Worm (Caenorhabditis elegans): Measurements from ENCODE around the gene kel-3.

kel-3 gene

ce11 chrIII:13503379-13503778, 38.8 kb downstream of the kel-3 start, which contains the start of gene T28A8.4:
T28A8.4 (plus strand) TSS chrIII:13503679.
- TF ChIP-seq B0310.2 (tag; optimal IDR thresholded peaks at IDR 0.05) = no peak
- TF ChIP-seq hmbx-1 (tag; optimal IDR thresholded peaks at IDR 0.05) = no peak
- no peak for TF ChIP-seq ets-7 (tag; optimal IDR thresholded peaks at IDR 0.05)
- TF ChIP-seq hmg-4 (GFP tag; optimal IDR thresholded peaks at IDR 0.05) = no peak
- no peak for TF ChIP-seq ama-1 (optimal IDR thresholded peaks at IDR 0.05)
- no peak for TF ChIP-seq tra-4 (tag; optimal IDR thresholded peaks at IDR 0.05)
- no peak for TF ChIP-seq tbx-37 (GFP tag; conservative IDR thresholded peaks at IDR 0.05)
- no peak for TF ChIP-seq ceh-13 (GFP tag; optimal IDR thresholded peaks at IDR 0.05)
- TF ChIP-seq aly-1 (tag; optimal IDR thresholded peaks at IDR 0.05) = no peak
- TF ChIP-seq F13C5.2 (tag; optimal IDR thresholded peaks at IDR 0.05) = no peak
- no peak for TF ChIP-seq tbx-11 (GFP tag; IDR thresholded peaks at IDR 0.05)
- no peak for TF ChIP-seq scrt-1 (GFP tag; IDR thresholded peaks at IDR 0.05)
- TF ChIP-seq flt-1 (GFP tag; IDR thresholded peaks at IDR 0.05) = no peak
- no peak for TF ChIP-seq ceh-36 (tag; optimal IDR thresholded peaks at IDR 0.05)
- TF ChIP-seq sea-1 (GFP tag; conservative IDR thresholded peaks at IDR 0.05) = no peak
- TF ChIP-seq pes-1 (GFP tag; IDR thresholded peaks at IDR 0.05) = no peak

ce11 chrIII:13505718-13506117, 41.1 kb downstream of the kel-3 start, which contains the start of gene T28A8.3:
T28A8.3 (plus strand) TSS chrIII:13506018.
- no peak for TF ChIP-seq hmg-4 (GFP tag; optimal IDR thresholded peaks at IDR 0.05)
- TF ChIP-seq sea-1 (GFP tag; conservative IDR thresholded peaks at IDR 0.05) = no peak
- no peak for TF ChIP-seq tra-4 (tag; optimal IDR thresholded peaks at IDR 0.05)
- TF ChIP-seq tbx-11 (GFP tag; IDR thresholded peaks at IDR 0.05) = no peak
- TF ChIP-seq scrt-1 (GFP tag; IDR thresholded peaks at IDR 0.05) = no peak
- TF ChIP-seq ama-1 (optimal IDR thresholded peaks at IDR 0.05) = no peak
- no peak for TF ChIP-seq flt-1 (GFP tag; IDR thresholded peaks at IDR 0.05)
- no peak for TF ChIP-seq B0310.2 (tag; optimal IDR thresholded peaks at IDR 0.05)
- TF ChIP-seq ceh-36 (tag; optimal IDR thresholded peaks at IDR 0.05) = no peak
- TF ChIP-seq aly-1 (tag; optimal IDR thresholded peaks at IDR 0.05) = no peak
- no peak for TF ChIP-seq ceh-13 (GFP tag; optimal IDR thresholded peaks at IDR 0.05)
- no peak for TF ChIP-seq tbx-37 (GFP tag; conservative IDR thresholded peaks at IDR 0.05)
- no peak for TF ChIP-seq F13C5.2 (tag; optimal IDR thresholded peaks at IDR 0.05)

ce11 chrIII:13510753-13511152, 46.1 kb downstream of the kel-3 start:
- TF ChIP-seq aly-1 (tag; optimal IDR thresholded peaks at IDR 0.05) (no peak), tbx-11 (GFP tag; IDR thresholded peaks at IDR 0.05) (no peak), F13C5.2 (tag; optimal IDR thresholded peaks at IDR 0.05) (no peak)

DNA sequence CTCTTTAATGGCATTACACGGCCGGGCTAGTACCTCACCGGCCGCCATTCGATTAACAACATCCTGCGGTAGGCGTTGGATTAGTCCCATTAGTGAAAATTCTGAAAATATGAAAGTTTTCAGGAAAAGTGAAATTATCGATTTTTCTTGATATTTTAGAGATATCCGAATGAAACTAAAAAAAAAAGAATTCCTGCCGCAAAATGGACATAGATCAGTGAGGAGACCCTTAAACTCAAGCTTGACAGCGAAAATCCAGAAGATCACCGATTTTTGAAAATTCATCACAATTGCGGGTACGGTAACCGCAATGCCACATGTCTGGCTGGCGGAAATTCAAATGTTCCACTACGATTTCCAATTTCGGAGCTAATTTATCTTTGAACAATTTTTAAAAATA, 49.9 kb downstream of the kel-3 start, which contains the start of gene mlh-1:
TSS of gene mlh-1 (minus strand) at position 101 of the 400 bp plus-strand sequence.
- TF ChIP-seq flt-1 (GFP tag; IDR thresholded peaks at IDR 0.05) (no peak), hmbx-1 (tag; optimal IDR thresholded peaks at IDR 0.05) (no peak), ceh-36 (tag; optimal IDR thresholded peaks at IDR 0.05) (no peak), tbx-11 (GFP tag; IDR thresholded peaks at IDR 0.05) (no peak), B0310.2 (tag; optimal IDR thresholded peaks at IDR 0.05) (no peak), scrt-1 (GFP tag; IDR thresholded peaks at IDR 0.05) (no peak), sea-1 (GFP tag; conservative IDR thresholded peaks at IDR 0.05) (no peak), ets-7 (tag; optimal IDR thresholded peaks at IDR 0.05) (no peak), hnd-1 (tag; optimal IDR thresholded peaks at IDR 0.05) (no peak), aly-1 (tag; optimal IDR thresholded peaks at IDR 0.05) (no peak), ceh-13 (GFP tag; optimal IDR thresholded peaks at IDR 0.05) (no peak), hmg-4 (GFP tag; optimal IDR thresholded peaks at IDR 0.05) (no peak), F13C5.2 (tag; optimal IDR thresholded peaks at IDR 0.05) (no peak), pes-1 (GFP tag; IDR thresholded peaks at IDR 0.05) (no peak), tra-4 (tag; optimal IDR thresholded peaks at IDR 0.05) (no peak), ama-1 (optimal IDR thresholded peaks at IDR 0.05) (no peak), tbx-37 (GFP tag; conservative IDR thresholded peaks at IDR 0.05) (no peak)

- TF ChIP-seq ceh-13 (GFP tag; optimal IDR thresholded peaks at IDR 0.05) (no peak), B0310.2 (tag; optimal IDR thresholded peaks at IDR 0.05) (no peak), scrt-1 (GFP tag; IDR thresholded peaks at IDR 0.05) (no peak), ceh-36 (tag; optimal IDR thresholded peaks at IDR 0.05) (no peak), ets-7 (tag; optimal IDR thresholded peaks at IDR 0.05) (no peak), aly-1 (tag; optimal IDR thresholded peaks at IDR 0.05) (no peak), tbx-37 (GFP tag; conservative IDR thresholded peaks at IDR 0.05) (no peak), F13C5.2 (tag; optimal IDR thresholded peaks at IDR 0.05) (no peak), hmg-4 (GFP tag; optimal IDR thresholded peaks at IDR 0.05) (no peak), hmbx-1 (tag; optimal IDR thresholded peaks at IDR 0.05) (no peak), tra-4 (tag; optimal IDR thresholded peaks at IDR 0.05) (no peak), hnd-1 (tag; optimal IDR thresholded peaks at IDR 0.05) (no peak), tbx-11 (GFP tag; IDR thresholded peaks at IDR 0.05) (no peak), pes-1 (GFP tag; IDR thresholded peaks at IDR 0.05) (no peak)
Measured at ce11 chrIII:13518437-13518836, 53.8 kb downstream of the kel-3 start.
